Fruit fly (Drosophila melanogaster): ENCODE measurements around the gene Rpn5.

dm6 chr3R:5771614-5772202 lies 17.6 kb upstream of the Rpn5 start:
- TF ChIP-seq cyc (GFP tag; optimal IDR thresholded peaks at IDR 0.05): no peak
- no peak for TF ChIP-seq CG7368 (GFP tag; optimal IDR thresholded peaks at IDR 0.05)
- no peak for TF ChIP-seq dac (GFP tag; optimal IDR thresholded peaks at IDR 0.05)
- no peak for TF ChIP-seq Sox102F (GFP tag; optimal IDR thresholded peaks at IDR 0.05)
- no peak for TF ChIP-seq Eip78C (GFP tag)
- no peak for TF ChIP-seq Hr4 (GFP tag; optimal IDR thresholded peaks at IDR 0.05)
- no peak for TF ChIP-seq CG34406 (GFP tag; optimal IDR thresholded peaks at IDR 0.05)
- TF ChIP-seq CG6163 (GFP tag; IDR thresholded peaks at IDR 0.05): no peak
- TF ChIP-seq CG6854 (GFP tag; optimal IDR thresholded peaks at IDR 0.05): no peak
- no peak for TF ChIP-seq salr (GFP tag; optimal IDR thresholded peaks at IDR 0.05)
